Worm (Caenorhabditis elegans) whole organism, young adult: ENCODE measurements around the gene F19C6.3.

Source experiments
- B0336.3 ChIP-seq: fragments of 200-800 bp; sonication (Bioruptor generic); IDR thresholded peaks from 2 replicates; pipeline ENCODE4 v1.3.6; 2022; ENCODE audit warnings: missing genetic modification characterization, missing compliant biosample characterization
- C17E4.6 ChIP-seq: fragments of 200-800 bp; sonication (Bioruptor generic); IDR thresholded peaks from 2 replicates; pipeline ENCODE4 v1.3.6; 2022; ENCODE audit warnings: missing genetic modification reagents, missing genetic modification characterization, missing compliant biosample characterization
- F10E7.11 ChIP-seq: sonication (generic microtip); optimal IDR thresholded peaks from 2 replicates; lab custom pipeline; 2017; ENCODE audit warnings: mild to moderate bottlenecking, missing genetic modification characterization, moderate library complexity, missing compliant biosample characterization
- F55B11.4 ChIP-seq: sonication (generic microtip); optimal IDR thresholded peaks from 2 replicates; lab custom pipeline; 2016; ENCODE audit warnings: missing compliant biosample characterization, missing genetic modification characterization, borderline replicate concordance; ENCODE audit not compliant: insufficient read depth
- K11D2.4 ChIP-seq: fragments of 200-800 bp; sonication (Bioruptor generic); IDR thresholded peaks from 2 replicates; pipeline ENCODE4 v1.3.6; 2022; ENCODE audit warnings: missing genetic modification reagents, missing genetic modification characterization, missing compliant biosample characterization
- Y95B8A.8 ChIP-seq: fragments of 200-800 bp; sonication (Bioruptor generic); IDR thresholded peaks from 2 replicates; pipeline ENCODE4 v1.3.6; 2022; ENCODE audit warnings: missing genetic modification reagents, missing genetic modification characterization, missing compliant biosample characterization
- ZK185.1 ChIP-seq: sonication (generic microtip); optimal IDR thresholded peaks from 2 replicates; lab custom pipeline; 2016; ENCODE audit warnings: mild to moderate bottlenecking, missing genetic modification characterization, missing compliant biosample characterization; ENCODE audit not compliant: poor library complexity, severe bottlenecking
- akir-1 ChIP-seq: fragments of 200-800 bp; sonication (Bioruptor generic); optimal IDR thresholded peaks from 2 replicates; lab custom pipeline; 2018; ENCODE audit warnings: mild to moderate bottlenecking, missing genetic modification characterization, moderate library complexity, missing compliant biosample characterization
- ama-1 ChIP-seq, 3 experiments: fragments of 150-350 bp in 1 of 3; sonication (generic microtip) in 2 of 3; optimal IDR thresholded peaks; 2 replicates each; lab custom pipeline; 2014 to 2018; ENCODE audit warnings: missing biosample characterization in 2 of 3, missing genetic modification characterization in 2 of 3, missing genetic modification reagents in 2 of 3
- aptf-3 ChIP-seq: fragments of 200-800 bp; sonication (Bioruptor generic); IDR thresholded peaks from 2 replicates; pipeline ENCODE4 v1.3.6; 2022; ENCODE audit warnings: missing genetic modification characterization, missing compliant biosample characterization
- attf-6 ChIP-seq: fragments of 200-800 bp; sonication (Bioruptor generic); IDR thresholded peaks from 2 replicates; pipeline ENCODE4 v1.3.6; 2022; ENCODE audit warnings: missing genetic modification reagents, missing genetic modification characterization, missing compliant biosample characterization
- bed-1 ChIP-seq: fragments of 200-800 bp; sonication (Bioruptor generic); IDR thresholded peaks from 2 replicates; pipeline ENCODE4 v1.3.6; 2022; ENCODE audit warnings: missing genetic modification reagents, missing genetic modification characterization, missing compliant biosample characterization
- cebp-2 ChIP-seq: fragments of 200-800 bp; sonication (Bioruptor generic); IDR thresholded peaks from 2 replicates; pipeline ENCODE4 v1.3.6; 2022; ENCODE audit warnings: missing genetic modification characterization, missing compliant biosample characterization
- chd-7 ChIP-seq: sonication (generic microtip); optimal IDR thresholded peaks from 2 replicates; lab custom pipeline; 2016; ENCODE audit warnings: mild to moderate bottlenecking, missing genetic modification characterization, moderate library complexity, missing compliant biosample characterization
- dox-1 ChIP-seq: fragments of 200-800 bp; sonication (Bioruptor generic); IDR thresholded peaks from 2 replicates; pipeline ENCODE4 v1.3.6; 2022; ENCODE audit warnings: missing genetic modification reagents, missing genetic modification characterization, missing compliant biosample characterization
- dpff-1 ChIP-seq: sonication (generic microtip); optimal IDR thresholded peaks from 2 replicates; lab custom pipeline; 2017; ENCODE audit warnings: mild to moderate bottlenecking, missing genetic modification characterization, missing compliant biosample characterization
- dpl-1 ChIP-seq: fragments of 150-350 bp; optimal IDR thresholded peaks from 2 replicates; lab custom pipeline; 2014; ENCODE audit warnings: missing biosample characterization, missing genetic modification reagents, missing genetic modification characterization
- fkh-3 ChIP-seq: sonication (generic microtip); optimal IDR thresholded peaks from 2 replicates; lab custom pipeline; 2016; ENCODE audit warnings: mild to moderate bottlenecking, missing genetic modification characterization, missing compliant biosample characterization
- him-1 ChIP-seq: sonication (generic microtip); optimal IDR thresholded peaks from 2 replicates; lab custom pipeline; 2016; ENCODE audit warnings: missing genotype, missing genetic modification reagents, missing genetic modification characterization, missing compliant biosample characterization
- hrde-1 ChIP-seq: sonication (generic microtip); optimal IDR thresholded peaks from 2 replicates; lab custom pipeline; 2016; ENCODE audit warnings: missing genetic modification characterization, mild to moderate bottlenecking, missing compliant biosample characterization, moderate library complexity, missing genotype, missing genetic modification reagents, borderline replicate concordance
- let-526 ChIP-seq: fragments of 200-800 bp; sonication (Bioruptor generic); IDR thresholded peaks from 2 replicates; pipeline ENCODE4 v1.3.6; 2022; ENCODE audit warnings: missing genetic modification reagents, missing genetic modification characterization, missing compliant biosample characterization
- let-607 ChIP-seq, 2 experiments: fragments of 200-800 bp in 1 of 2; sonication (Bioruptor generic) in 1 of 2; sonication (generic microtip) in 1 of 2; optimal IDR thresholded peaks; 2 replicates each; lab custom pipeline; 2016 to 2018; ENCODE audit warnings: mild to moderate bottlenecking in 2 of 2, missing compliant biosample characterization in 2 of 2, missing genetic modification characterization in 2 of 2, moderate library complexity in 2 of 2, missing genotype in 1 of 2
- lin-26 ChIP-seq: fragments of 200-800 bp; sonication (Bioruptor generic); IDR thresholded peaks from 2 replicates; pipeline ENCODE4 v1.3.6; 2022; ENCODE audit warnings: missing genetic modification reagents, missing genetic modification characterization, missing compliant biosample characterization
- lin-35 ChIP-seq, 3 experiments: fragments of 150-350 bp in 2 of 3; sonication (generic microtip) in 1 of 3; optimal IDR thresholded peaks; 2 replicates each; lab custom pipeline; 2014 to 2018; ENCODE audit warnings: missing biosample characterization in 3 of 3, missing genetic modification characterization in 3 of 3, missing genetic modification reagents in 3 of 3
- lin-54 ChIP-seq: fragments of 200-800 bp; sonication (Bioruptor generic); optimal IDR thresholded peaks from 2 replicates; lab custom pipeline; 2018; ENCODE audit warnings: mild to moderate bottlenecking, missing genetic modification characterization, missing compliant biosample characterization
- lir-1 ChIP-seq: fragments of 200-800 bp; sonication (Bioruptor generic); conservative IDR thresholded peaks from 2 replicates; pipeline ENCODE4 v1.3.6; 2022; ENCODE audit warnings: missing genetic modification reagents, missing genetic modification characterization, missing compliant biosample characterization
- madf-8 ChIP-seq: fragments of 200-800 bp; sonication (Bioruptor generic); conservative IDR thresholded peaks from 2 replicates; pipeline ENCODE4 v1.3.6; 2022; ENCODE audit warnings: missing genetic modification reagents, missing genetic modification characterization, missing compliant biosample characterization
- mcd-1 ChIP-seq: fragments of 200-800 bp; sonication (Bioruptor generic); IDR thresholded peaks from 2 replicates; pipeline ENCODE4 v1.3.6; 2022; ENCODE audit warnings: missing genetic modification reagents, missing genetic modification characterization, missing compliant biosample characterization
- nfyb-1 ChIP-seq: fragments of 200-800 bp; sonication (Bioruptor generic); IDR thresholded peaks from 2 replicates; pipeline ENCODE4 v1.3.6; 2022; ENCODE audit warnings: missing genetic modification reagents, missing genetic modification characterization, missing compliant biosample characterization
- pbrm-1 ChIP-seq: fragments of 200-800 bp; sonication (Bioruptor generic); IDR thresholded peaks from 2 replicates; pipeline ENCODE4 v1.3.6; 2022; ENCODE audit warnings: missing genetic modification reagents, missing genetic modification characterization, missing compliant biosample characterization
- rec-8 ChIP-seq, 2 experiments: sonication (generic microtip); optimal IDR thresholded peaks; 2 replicates each; lab custom pipeline; 2016; ENCODE audit warnings: mild to moderate bottlenecking in 2 of 2, missing genetic modification characterization in 2 of 2, missing genetic modification reagents in 2 of 2, missing genotype in 2 of 2, missing biosample characterization in 1 of 2, missing compliant biosample characterization in 1 of 2, moderate library complexity in 1 of 2
- snpc-1.1 ChIP-seq: sonication (generic microtip); optimal IDR thresholded peaks from 2 replicates; lab custom pipeline; 2017; ENCODE audit warnings: missing genetic modification characterization, mild to moderate bottlenecking, missing compliant biosample characterization, antibody characterized with exemption, moderate library complexity, missing genotype, missing genetic modification reagents; ENCODE audit not compliant: insufficient read depth
- snpc-1.3 ChIP-seq: sonication (generic microtip); optimal IDR thresholded peaks from 2 replicates; lab custom pipeline; 2017; ENCODE audit warnings: missing genetic modification characterization, mild to moderate bottlenecking, missing compliant biosample characterization, antibody characterized with exemption, moderate library complexity, missing genotype, missing genetic modification reagents; ENCODE audit not compliant: insufficient read depth
- snpc-3.4 ChIP-seq: sonication (generic microtip); optimal IDR thresholded peaks from 2 replicates; lab custom pipeline; 2017; ENCODE audit warnings: missing genetic modification characterization, mild to moderate bottlenecking, missing compliant biosample characterization, antibody characterized with exemption, moderate library complexity, missing genotype, missing genetic modification reagents
- snpc-4 ChIP-seq, 5 experiments: fragments of 150-350 bp in 1 of 5; sonication (generic microtip) in 4 of 5; optimal IDR thresholded peaks; 2 replicates each; lab custom pipeline; 2014 to 2018; ENCODE audit warnings: missing genetic modification characterization in 5 of 5, missing biosample characterization in 3 of 5, antibody characterized with exemption in 2 of 5, mild to moderate bottlenecking in 2 of 5, missing compliant biosample characterization in 2 of 5, missing genotype in 2 of 5, moderate library complexity in 2 of 5, missing genetic modification reagents in 1 of 5
- sptf-2 ChIP-seq: fragments of 200-800 bp; sonication (Bioruptor generic); optimal IDR thresholded peaks from 2 replicates; lab custom pipeline; 2018; ENCODE audit warnings: mild to moderate bottlenecking, missing genetic modification characterization, missing compliant biosample characterization
- tbx-9 ChIP-seq: sonication (generic microtip); optimal IDR thresholded peaks from 2 replicates; lab custom pipeline; 2016; ENCODE audit warnings: borderline replicate concordance, missing genetic modification characterization, inconsistent platforms, missing compliant biosample characterization
- tlf-1 ChIP-seq: fragments of 200-800 bp; sonication (Bioruptor generic); optimal IDR thresholded peaks from 2 replicates; lab custom pipeline; 2018; ENCODE audit warnings: mild to moderate bottlenecking, missing genetic modification characterization, missing compliant biosample characterization
- unc-130 ChIP-seq: sonication (generic microtip); optimal IDR thresholded peaks from 2 replicates; lab custom pipeline; 2016; ENCODE audit warnings: missing genetic modification reagents, missing genetic modification characterization, missing compliant biosample characterization
- unc-62 ChIP-seq: fragments of 150-350 bp; optimal IDR thresholded peaks from 2 replicates; lab custom pipeline; 2014; ENCODE audit warnings: missing biosample characterization, missing genetic modification reagents, missing genetic modification characterization
- ztf-26 ChIP-seq: sonication (generic microtip); optimal IDR thresholded peaks from 2 replicates; lab custom pipeline; 2017; ENCODE audit warnings: missing genetic modification characterization, missing compliant biosample characterization
- ztf-3 ChIP-seq: fragments of 200-800 bp; sonication (Bioruptor generic); optimal IDR thresholded peaks from 2 replicates; lab custom pipeline; 2018; ENCODE audit warnings: mild to moderate bottlenecking, missing genetic modification characterization, missing compliant biosample characterization
- ztf-6 ChIP-seq: fragments of 200-800 bp; sonication (Bioruptor generic); IDR thresholded peaks from 2 replicates; pipeline ENCODE4 v1.3.6; 2022; ENCODE audit warnings: missing genetic modification reagents, missing genetic modification characterization, missing compliant biosample characterization

Gene F19C6.3

ce11 chrX:9958561-9958960 lies 50.0 kb downstream of the F19C6.3 start, which contains the start of gene ZC506.1 (continued):
- no peak for TF ChIP-seq snpc-1.1
- peak; percentile 90 for TF ChIP-seq pbrm-1 (GFP tag; lab: Robert Waterston, UW)
- peak; percentile 87 for TF ChIP-seq ztf-26 (tag; lab: Kevin White, UChicago)
- TF ChIP-seq lir-1 (GFP tag; lab: Robert Waterston, UW): peak; percentile 100
- peak; percentile 88 for TF ChIP-seq chd-7 (tag; lab: Kevin White, UChicago)
- TF ChIP-seq snpc-4 (GFP tag; optimal IDR thresholded peaks at IDR 0.05; lab: Kevin White, UChicago): no peak
- TF ChIP-seq snpc-4 (tag; optimal IDR thresholded peaks at IDR 0.05; lab: Kevin White, UChicago): peak in 3 of 4 experiments; percentile 64 to 70 (median 64)
- peak; percentile 19 for TF ChIP-seq ztf-3 (GFP tag; lab: Kevin White, UChicago)
- TF ChIP-seq madf-8 (GFP tag; lab: Robert Waterston, UW): no peak
- peak; percentile 62; the same call in 1 of the 2 replicates for TF ChIP-seq C17E4.6 (GFP tag; lab: Robert Waterston, UW)
- no peak for TF ChIP-seq rec-8 (tag; optimal IDR thresholded peaks at IDR 0.05; lab: Kevin White, UChicago)
- TF ChIP-seq dpl-1 (GFP tag; lab: Kevin White, UChicago): no peak
- no peak for TF ChIP-seq ztf-6
- TF ChIP-seq Y95B8A.8 (GFP tag; lab: Robert Waterston, UW): no peak
- no peak for TF ChIP-seq sptf-2 (GFP tag; lab: Kevin White, UChicago)
- peak; percentile 82 for TF ChIP-seq K11D2.4 (GFP tag; lab: Robert Waterston, UW)
- TF ChIP-seq let-526 (GFP tag; lab: Robert Waterston, UW): 0 out of 2 replicates have a peak, but pooled peaks have one; percentile 23
- TF ChIP-seq lin-35 (GFP tag; optimal IDR thresholded peaks at IDR 0.05; lab: Kevin White, UChicago): peak in 1 of 3 experiments; percentile 56
- no peak for TF ChIP-seq fkh-3 (tag; lab: Kevin White, UChicago)
- TF ChIP-seq dox-1: peak; percentile 89
- no peak for TF ChIP-seq him-1 (tag; lab: Kevin White, UChicago)
- TF ChIP-seq nfyb-1 (GFP tag; lab: Robert Waterston, UW): peak; percentile 83
- TF ChIP-seq attf-6 (GFP tag; lab: Robert Waterston, UW): no peak
- no peak for TF ChIP-seq snpc-3.4
- TF ChIP-seq F55B11.4 (tag; lab: Kevin White, UChicago): no peak
- peak; percentile 99 for TF ChIP-seq mcd-1
- no peak for TF ChIP-seq unc-130
- no peak for TF ChIP-seq tbx-9
- no peak for TF ChIP-seq aptf-3 (GFP tag; lab: Robert Waterston, UW)
- peak; percentile 87 for TF ChIP-seq B0336.3 (GFP tag; lab: Robert Waterston, UW)
- no peak for TF ChIP-seq cebp-2 (GFP tag; lab: Robert Waterston, UW)
- peak; percentile 74 for TF ChIP-seq tlf-1
- TF ChIP-seq snpc-1.3 (tag; lab: Kevin White, UChicago): no peak
- TF ChIP-seq unc-62 (GFP tag; lab: Kevin White, UChicago): no peak
- peak; percentile 60; the same call in 1 of the 2 replicates for TF ChIP-seq lin-26 (GFP tag; lab: Robert Waterston, UW)
- no peak for TF ChIP-seq bed-1 (GFP tag; lab: Robert Waterston, UW)

- TF ChIP-seq dpff-1 (tag; lab: Kevin White, UChicago): no peak
- no peak for TF ChIP-seq cebp-2 (GFP tag; lab: Robert Waterston, UW)
- no peak for TF ChIP-seq F10E7.11
- no peak for TF ChIP-seq mcd-1
- no peak for TF ChIP-seq ama-1 (optimal IDR thresholded peaks at IDR 0.05; lab: Kevin White, UChicago)
- no peak for TF ChIP-seq ama-1 (GFP tag; optimal IDR thresholded peaks at IDR 0.05; lab: Kevin White, UChicago)
- no peak for TF ChIP-seq ZK185.1 (tag; lab: Kevin White, UChicago)
- no peak for TF ChIP-seq tbx-9
- no peak for TF ChIP-seq lin-54 (GFP tag; lab: Kevin White, UChicago)
- no peak for TF ChIP-seq let-607 (tag; optimal IDR thresholded peaks at IDR 0.05; lab: Kevin White, UChicago)
- TF ChIP-seq bed-1 (GFP tag; lab: Robert Waterston, UW): no peak
- no peak for TF ChIP-seq hrde-1 (tag; lab: Kevin White, UChicago)
- TF ChIP-seq akir-1 (GFP tag; lab: Kevin White, UChicago): no peak
- TF ChIP-seq, all 124 proteins: peak for 0
These were observed 51.1 kb downstream of the F19C6.3 start for ce11 chrX:9957449-9957848.
